Fruit fly (Drosophila melanogaster) whole organism, prepupa: ENCODE results near the gene CG6650.

Source experiments
- CG10631 ChIP-seq: fragments of 200-800 bp; sonication (Bioruptor generic); optimal IDR thresholded peaks from 2 replicates; lab custom pipeline; 2016; ENCODE audit warnings: missing biosample characterization, missing genetic modification characterization
- CG11294 ChIP-seq: fragments of 200-800 bp; sonication (Bioruptor generic); IDR thresholded peaks from 2 replicates; pipeline ENCODE4 v1.3.6; 2022; ENCODE audit warnings: missing biosample characterization, missing genetic modification characterization
- CG11762 ChIP-seq: fragments of 200-800 bp; sonication (Bioruptor generic); optimal IDR thresholded peaks from 3 replicates; lab custom pipeline; 2016; ENCODE audit warnings: missing biosample characterization, missing genetic modification characterization; ENCODE audit not compliant: insufficient read depth
- CG15336 ChIP-seq: fragments of 200-800 bp; sonication (Bioruptor generic); IDR thresholded peaks from 2 replicates; pipeline ENCODE4 v1.3.6; 2022; ENCODE audit warnings: missing biosample characterization, missing genetic modification characterization
- CG1621 ChIP-seq: fragments of 200-800 bp; sonication (Bioruptor generic); optimal IDR thresholded peaks from 3 replicates; lab custom pipeline; 2018; ENCODE audit warnings: missing biosample characterization, mild to moderate bottlenecking, missing genetic modification characterization
- CG16779 ChIP-seq: fragments of 200-800 bp; sonication (Bioruptor generic); optimal IDR thresholded peaks from 3 replicates; lab custom pipeline; 2017; ENCODE audit warnings: missing biosample characterization, mild to moderate bottlenecking, missing genetic modification characterization
- CG3032 ChIP-seq: fragments of 200-800 bp; optimal IDR thresholded peaks from 2 replicates; lab custom pipeline; 2019; ENCODE audit warnings: missing biosample characterization, mild to moderate bottlenecking, missing genetic modification characterization, moderate library complexity
- CG31627 ChIP-seq: fragments of 200-800 bp; sonication (Bioruptor generic); optimal IDR thresholded peaks from 3 replicates; lab custom pipeline; 2016; ENCODE audit warnings: missing biosample characterization, missing genetic modification characterization
- CG3919 ChIP-seq: fragments of 200-800 bp; sonication (Bioruptor generic); optimal IDR thresholded peaks from 3 replicates; lab custom pipeline; 2016; ENCODE audit warnings: missing biosample characterization, missing genetic modification characterization
- CG4318 ChIP-seq: fragments of 200-800 bp; sonication (Bioruptor generic); optimal IDR thresholded peaks from 3 replicates; lab custom pipeline; 2017; ENCODE audit warnings: missing biosample characterization, mild to moderate bottlenecking, missing genetic modification characterization
- CG6163 ChIP-seq: fragments of 200-800 bp; sonication (Bioruptor generic); IDR thresholded peaks from 3 replicates; pipeline ENCODE4 v1.3.6; 2022; ENCODE audit warnings: missing biosample characterization, missing genetic modification characterization
- CG6792 ChIP-seq: fragments of 200-800 bp; sonication (Bioruptor generic); optimal IDR thresholded peaks from 3 replicates; lab custom pipeline; 2016; ENCODE audit warnings: missing biosample characterization, missing genetic modification characterization
- CG6854 ChIP-seq: fragments of 200-800 bp; sonication (Bioruptor generic); optimal IDR thresholded peaks from 2 replicates; lab custom pipeline; 2017; ENCODE audit warnings: missing biosample characterization, mild to moderate bottlenecking, missing genetic modification characterization
- CG7368 ChIP-seq: fragments of 200-800 bp; sonication (Bioruptor generic); optimal IDR thresholded peaks from 3 replicates; lab custom pipeline; 2016; ENCODE audit warnings: missing biosample characterization, missing genetic modification characterization
- CG8319 ChIP-seq: fragments of 200-800 bp; sonication (Bioruptor generic); optimal IDR thresholded peaks from 3 replicates; lab custom pipeline; 2016; ENCODE audit warnings: missing biosample characterization, missing genetic modification characterization
- CG8632 ChIP-seq: fragments of 200-800 bp; sonication (Bioruptor generic); optimal IDR thresholded peaks from 3 replicates; lab custom pipeline; 2016; ENCODE audit warnings: missing biosample characterization, missing genetic modification characterization
- Eip75B ChIP-seq: fragments of 200-800 bp; sonication (Bioruptor generic); optimal IDR thresholded peaks from 3 replicates; lab custom pipeline; 2016; ENCODE audit warnings: missing biosample characterization, missing genetic modification characterization
- Eip78C ChIP-seq: fragments of 200-800 bp; sonication (Bioruptor generic); peaks from one replicate; lab custom pipeline; 2016; ENCODE audit warnings: missing biosample characterization, missing genetic modification characterization
- Ets21C ChIP-seq: fragments of 200-800 bp; sonication (Bioruptor generic); optimal IDR thresholded peaks from 3 replicates; lab custom pipeline; 2016; ENCODE audit warnings: missing biosample characterization, missing genetic modification characterization
- Ets96B ChIP-seq: fragments of 200-800 bp; optimal IDR thresholded peaks from 2 replicates; lab custom pipeline; 2019; ENCODE audit warnings: missing biosample characterization, mild to moderate bottlenecking, missing genetic modification characterization, moderate library complexity
- Gug ChIP-seq: fragments of 200-800 bp; sonication (Bioruptor generic); IDR thresholded peaks from 2 replicates; pipeline ENCODE4 v1.3.6; 2022; ENCODE audit warnings: missing biosample characterization, missing genetic modification characterization
- Hr38 ChIP-seq: sonication (Bioruptor generic); optimal IDR thresholded peaks from 2 replicates; lab custom pipeline; 2016; ENCODE audit warnings: missing biosample characterization, missing genetic modification characterization
- Hr39 ChIP-seq: fragments of 200-800 bp; sonication (Bioruptor generic); optimal IDR thresholded peaks from 2 replicates; lab custom pipeline; 2016; ENCODE audit warnings: missing biosample characterization, missing genetic modification characterization
- Hr4 ChIP-seq: fragments of 200-800 bp; sonication (Bioruptor generic); optimal IDR thresholded peaks from 3 replicates; lab custom pipeline; 2016; ENCODE audit warnings: missing biosample characterization, missing genetic modification characterization
- Lpt ChIP-seq: fragments of 200-800 bp; sonication (Bioruptor generic); optimal IDR thresholded peaks from 3 replicates; lab custom pipeline; 2016; ENCODE audit warnings: missing biosample characterization, missing genetic modification characterization
- Met ChIP-seq: fragments of 200-800 bp; sonication (Bioruptor generic); optimal IDR thresholded peaks from 3 replicates; lab custom pipeline; 2016; ENCODE audit warnings: missing biosample characterization, missing genetic modification characterization
- OdsH ChIP-seq: fragments of 200-800 bp; sonication (Bioruptor generic); optimal IDR thresholded peaks from 3 replicates; lab custom pipeline; 2016; ENCODE audit warnings: missing biosample characterization, missing genetic modification characterization
- Smox ChIP-seq: fragments of 200-800 bp; sonication (Bioruptor generic); optimal IDR thresholded peaks from 3 replicates; lab custom pipeline; 2016; ENCODE audit warnings: missing biosample characterization, missing genetic modification characterization
- Sox102F ChIP-seq: fragments of 200-800 bp; sonication (Bioruptor generic); optimal IDR thresholded peaks from 2 replicates; lab custom pipeline; 2016; ENCODE audit warnings: missing biosample characterization, mild to moderate bottlenecking, missing genetic modification characterization
- Sox14 ChIP-seq: fragments of 200-800 bp; sonication (Bioruptor generic); optimal IDR thresholded peaks from 3 replicates; lab custom pipeline; 2016; ENCODE audit warnings: missing biosample characterization, missing genetic modification characterization
- Sox15 ChIP-seq: fragments of 200-800 bp; sonication (Bioruptor generic); optimal IDR thresholded peaks from 3 replicates; lab custom pipeline; 2016; ENCODE audit warnings: missing biosample characterization, missing genetic modification characterization
- achi ChIP-seq: fragments of 200-800 bp; sonication (Bioruptor generic); optimal IDR thresholded peaks from 3 replicates; lab custom pipeline; 2016; ENCODE audit warnings: missing biosample characterization, missing genetic modification characterization
- acj6 ChIP-seq: fragments of 200-800 bp; sonication (Bioruptor generic); optimal IDR thresholded peaks from 3 replicates; lab custom pipeline; 2016; ENCODE audit warnings: missing biosample characterization, missing genetic modification characterization
- dac ChIP-seq: fragments of 200-800 bp; sonication (Bioruptor generic); optimal IDR thresholded peaks from 2 replicates; lab custom pipeline; 2017; ENCODE audit warnings: missing biosample characterization, mild to moderate bottlenecking, missing genetic modification characterization
- dsx ChIP-seq: fragments of 200-800 bp; optimal IDR thresholded peaks from 3 replicates; lab custom pipeline; 2019; ENCODE audit warnings: missing biosample characterization, mild to moderate bottlenecking, missing genetic modification characterization, moderate library complexity; ENCODE audit not compliant: poor library complexity, severe bottlenecking
- esn ChIP-seq: fragments of 200-800 bp; sonication (Bioruptor generic); optimal IDR thresholded peaks from 2 replicates; lab custom pipeline; 2016; ENCODE audit warnings: missing biosample characterization, mild to moderate bottlenecking, missing genetic modification characterization, moderate library complexity
- fd59A ChIP-seq: fragments of 200-800 bp; sonication (Bioruptor generic); optimal IDR thresholded peaks from 2 replicates; lab custom pipeline; 2017; ENCODE audit warnings: missing biosample characterization, mild to moderate bottlenecking, missing genetic modification characterization, missing genetic modification reagents
- fd85E ChIP-seq: fragments of 200-800 bp; sonication (Bioruptor generic); optimal IDR thresholded peaks from 3 replicates; lab custom pipeline; 2016; ENCODE audit warnings: missing biosample characterization, missing genetic modification characterization
- fkh ChIP-seq: fragments of 200-800 bp; sonication (Bioruptor generic); optimal IDR thresholded peaks from 3 replicates; lab custom pipeline; 2017; ENCODE audit warnings: missing biosample characterization, mild to moderate bottlenecking, missing genetic modification characterization, moderate library complexity
- salr ChIP-seq, 2 experiments: fragments of 200-800 bp; sonication (Bioruptor generic); optimal IDR thresholded peaks; 3 replicates each; lab custom pipeline; 2016 to 2018; ENCODE audit warnings: missing biosample characterization in 2 of 2, missing genetic modification characterization in 2 of 2, mild to moderate bottlenecking in 1 of 2
- ss ChIP-seq, 2 experiments: fragments of 200-800 bp; sonication (Bioruptor generic); optimal IDR thresholded peaks; 2 replicates in 1 of 2; 3 replicates in 1 of 2; lab custom pipeline; 2017 to 2018; ENCODE audit warnings: mild to moderate bottlenecking in 2 of 2, missing biosample characterization in 2 of 2, missing genetic modification characterization in 2 of 2, moderate library complexity in 1 of 2
- svp ChIP-seq: fragments of 200-800 bp; sonication (Bioruptor generic); peaks from one replicate; lab custom pipeline; 2016; ENCODE audit warnings: missing biosample characterization, missing genetic modification characterization
- topi ChIP-seq: fragments of 200-800 bp; sonication (Bioruptor generic); optimal IDR thresholded peaks from 3 replicates; lab custom pipeline; 2016; ENCODE audit warnings: missing biosample characterization, missing genetic modification characterization
- vri ChIP-seq: fragments of 200-800 bp; sonication (Bioruptor generic); optimal IDR thresholded peaks from 3 replicates; lab custom pipeline; 2016; ENCODE audit warnings: missing biosample characterization, mild to moderate bottlenecking, missing genetic modification characterization

CG6650 gene

DNA sequence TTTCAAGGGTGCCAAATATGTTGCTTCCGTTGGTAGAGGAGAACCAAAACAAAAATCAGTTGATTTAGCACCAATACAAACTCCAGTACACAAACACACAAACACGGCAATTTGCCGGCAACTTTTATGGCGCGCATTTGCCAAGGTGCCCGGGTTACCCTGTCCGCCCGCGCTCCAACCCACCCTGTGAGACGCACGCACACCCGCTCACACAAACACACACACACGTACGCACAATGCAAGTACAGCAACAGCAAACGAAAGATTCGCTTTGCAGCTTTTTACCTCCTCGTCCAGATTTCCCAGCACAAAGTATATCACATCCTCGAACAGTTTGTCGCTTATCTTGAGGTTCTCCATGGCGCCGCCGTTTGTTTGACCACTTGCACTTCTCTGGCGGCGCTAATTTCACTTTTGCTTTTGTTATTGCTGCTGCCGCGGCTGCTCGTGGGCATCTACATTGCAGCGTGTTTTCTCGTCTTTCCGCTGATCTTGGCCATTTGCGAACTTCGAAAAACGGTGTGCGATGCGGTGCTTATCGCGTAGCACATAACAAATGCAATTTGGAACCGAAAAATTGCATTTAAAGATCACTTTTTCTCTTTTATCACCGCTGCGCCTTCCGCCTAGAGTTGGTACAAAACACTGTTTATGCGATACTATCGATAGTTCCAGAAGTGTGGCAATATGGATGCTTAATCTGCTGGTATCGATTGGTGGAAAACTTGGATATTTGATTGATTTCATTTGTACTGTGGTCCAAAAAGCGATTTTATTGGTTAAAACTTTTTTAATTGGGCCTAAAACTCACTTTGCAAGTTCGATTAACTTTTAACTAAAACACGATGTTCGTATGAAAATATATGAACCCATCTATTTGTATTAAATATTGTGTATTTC, 2.5 kb upstream of the CG6650 start, which contains the start of gene Ptip (continued):
- TF ChIP-seq CG1621 (tag; lab: Kevin White, UChicago) = no peak
- peak; percentile 46 for TF ChIP-seq esn (GFP tag; lab: Kevin White, UChicago)
- TF ChIP-seq CG3919 (GFP tag; lab: Kevin White, UChicago) = peak; percentile 77
- peak; percentile 19 for TF ChIP-seq CG8632 (GFP tag; lab: Kevin White, UChicago)
- TF ChIP-seq, all 60 proteins: peak for 15

DNA sequence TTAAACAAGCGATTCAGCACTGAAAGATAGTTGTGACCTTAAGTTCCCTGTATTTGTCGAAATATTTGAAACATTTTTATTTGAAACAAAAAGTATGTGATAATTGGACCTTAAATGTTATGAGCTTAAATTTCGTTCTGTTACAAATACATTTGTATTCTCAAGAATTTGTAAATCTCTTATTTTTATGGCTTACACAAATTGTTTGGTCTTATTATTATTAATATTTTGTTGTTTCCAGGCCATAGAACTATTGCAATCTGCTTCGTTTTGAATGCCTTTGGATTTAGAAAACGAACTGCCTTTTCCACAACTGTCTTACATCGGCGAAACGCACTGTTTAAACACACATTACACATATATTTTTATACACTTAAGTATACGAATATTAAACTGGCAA, 3.2 kb downstream of the CG6650 start, which contains the start of gene CG6661:
CG6661 (plus strand) TSS at position 301 of the 400 bp plus-strand sequence.
- TF ChIP-seq CG16779 (tag; lab: Kevin White, UChicago) = no peak
- TF ChIP-seq achi (GFP tag; lab: Kevin White, UChicago) = no peak
- no peak for TF ChIP-seq Eip78C (GFP tag; lab: Kevin White, UChicago)
- no peak for TF ChIP-seq Lpt (GFP tag; lab: Kevin White, UChicago)
- TF ChIP-seq fd59A (GFP tag; lab: Kevin White, UChicago) = no peak
- no peak for TF ChIP-seq dac (GFP tag; lab: Kevin White, UChicago)
- no peak for TF ChIP-seq salr (GFP tag; optimal IDR thresholded peaks at IDR 0.05; lab: Kevin White, UChicago)
- no peak for TF ChIP-seq Smox (GFP tag; lab: Kevin White, UChicago)
- TF ChIP-seq acj6 = no peak
- no peak for TF ChIP-seq CG6163 (GFP tag; lab: Robert Waterston, UW)
- no peak for TF ChIP-seq topi (GFP tag; lab: Kevin White, UChicago)
- no peak for TF ChIP-seq Hr39
- no peak for TF ChIP-seq CG6792
- TF ChIP-seq fd85E (GFP tag; lab: Kevin White, UChicago) = no peak
- no peak for TF ChIP-seq Eip75B
- TF ChIP-seq Hr38 (GFP tag; lab: Kevin White, UChicago) = no peak
- no peak for TF ChIP-seq Met (GFP tag; lab: Kevin White, UChicago)
- TF ChIP-seq CG10631 (GFP tag; lab: Kevin White, UChicago) = no peak

- TF ChIP-seq salr (GFP tag; optimal IDR thresholded peaks at IDR 0.05; lab: Kevin White, UChicago) (no peak), Hr4 (peak; percentile 16), Sox102F (GFP tag; lab: Kevin White, UChicago) (peak; percentile 27), CG31627 (peak; percentile 19), Sox14 (peak; percentile 17), Gug (GFP tag; lab: Robert Waterston, UW) (no peak), Eip78C (GFP tag; lab: Kevin White, UChicago) (peak; percentile 71), CG8632 (GFP tag; lab: Kevin White, UChicago) (no peak), Hr39 (no peak), CG7368 (GFP tag; lab: Kevin White, UChicago) (no peak), Sox15 (GFP tag; lab: Kevin White, UChicago) (no peak), CG3919 (GFP tag; lab: Kevin White, UChicago) (no peak), ss (GFP tag; optimal IDR thresholded peaks at IDR 0.05; lab: Kevin White, UChicago) (peak; percentile 33 to 69), dsx (GFP tag; lab: Kevin White, UChicago) (no peak), OdsH (GFP tag; lab: Kevin White, UChicago) (no peak), Ets21C (GFP tag; lab: Kevin White, UChicago) (no peak), CG6163 (GFP tag; lab: Robert Waterston, UW) (no peak), CG15336 (GFP tag; lab: Robert Waterston, UW) (no peak), CG3032 (tag; lab: Kevin White, UChicago) (peak; percentile 2), CG6854 (GFP tag; lab: Kevin White, UChicago) (peak; percentile 56), Ets96B (tag; lab: Kevin White, UChicago) (peak; percentile 9), CG11294 (no peak), dac (GFP tag; lab: Kevin White, UChicago) (no peak), Met (GFP tag; lab: Kevin White, UChicago) (no peak), CG11762 (no peak), esn (GFP tag; lab: Kevin White, UChicago) (peak; percentile 40), Smox (GFP tag; lab: Kevin White, UChicago) (no peak), fkh (GFP tag; lab: Kevin White, UChicago) (no peak), acj6 (no peak), CG4318 (GFP tag; lab: Kevin White, UChicago) (no peak), CG16779 (tag; lab: Kevin White, UChicago) (peak; percentile 49), vri (peak; percentile 64), CG8319 (GFP tag; lab: Kevin White, UChicago) (no peak), Eip75B (peak; percentile 6), svp (GFP tag; lab: Kevin White, UChicago) (peak; percentile 53)
These were observed 5.6 kb downstream of the CG6650 start, which contains the start of gene Hsp110 for dm6 chr3L:14036867-14037313. Gene Hsp110 (plus strand): TSS chr3L:14037019.
